Fruit fly (Drosophila melanogaster): ENCODE data around the gene CG13898.

Gene CG13898

dm6 chr3L:808725-809537 is 5.1 kb upstream of the CG13898 start:
- TF ChIP-seq CG14711 (tag; optimal IDR thresholded peaks at IDR 0.05) (no peak), pad (GFP tag; optimal IDR thresholded peaks at IDR 0.05) (peak; percentile 82)

dm6 chr3L:807456-807855 is 3.6 kb upstream of the CG13898 start:
- TF ChIP-seq CG7045 (GFP tag; optimal IDR thresholded peaks at IDR 0.05) (no peak), Crg-1 (GFP tag; optimal IDR thresholded peaks at IDR 0.05) (no peak), Mnt (GFP tag; optimal IDR thresholded peaks at IDR 0.05) (no peak), toe (GFP tag; optimal IDR thresholded peaks at IDR 0.05) (no peak), CG33017 (tag; optimal IDR thresholded peaks at IDR 0.05) (no peak), bab1 (GFP tag; optimal IDR thresholded peaks at IDR 0.05) (no peak), CG7101 (tag; optimal IDR thresholded peaks at IDR 0.05) (no peak), CG11617 (GFP tag; optimal IDR thresholded peaks at IDR 0.05) (no peak), Clk (GFP tag; optimal IDR thresholded peaks at IDR 0.05) (no peak)

dm6 chr3L:805642-806218 is 1.9 kb upstream of the CG13898 start:
- TF ChIP-seq CG5204 (GFP tag; optimal IDR thresholded peaks at IDR 0.05), result no peak
- TF ChIP-seq ovo (GFP tag; optimal IDR thresholded peaks at IDR 0.05), result no peak
- no peak for TF ChIP-seq pad (GFP tag; optimal IDR thresholded peaks at IDR 0.05)
- no peak for TF ChIP-seq cic (GFP tag; optimal IDR thresholded peaks at IDR 0.05)
- TF ChIP-seq CG14711 (tag; optimal IDR thresholded peaks at IDR 0.05), result no peak

- TF ChIP-seq CG1620 (GFP tag; optimal IDR thresholded peaks at IDR 0.05) (no peak), CG5204 (GFP tag; optimal IDR thresholded peaks at IDR 0.05) (peak; percentile 23), ovo (GFP tag; optimal IDR thresholded peaks at IDR 0.05) (no peak), pad (GFP tag; optimal IDR thresholded peaks at IDR 0.05) (peak; percentile 82)
Measured at dm6 chr3L:804557-805260, 858 bp upstream of the CG13898 start.

dm6 chr3L:802700-803273 is 1.1 kb downstream of the CG13898 start:
- TF ChIP-seq Hr96 (GFP tag; optimal IDR thresholded peaks at IDR 0.05), result peak; percentile 28
- no peak for TF ChIP-seq cnc (optimal IDR thresholded peaks at IDR 0.05)
- TF ChIP-seq CG7101 (tag; optimal IDR thresholded peaks at IDR 0.05), result peak; percentile 45
- peak; percentile 59 for TF ChIP-seq bab1 (GFP tag; optimal IDR thresholded peaks at IDR 0.05)
- TF ChIP-seq ovo (GFP tag; optimal IDR thresholded peaks at IDR 0.05), result no peak
- TF ChIP-seq CG12768 (GFP tag; optimal IDR thresholded peaks at IDR 0.05), result no peak
- peak; percentile 56 for TF ChIP-seq CG7045 (GFP tag; optimal IDR thresholded peaks at IDR 0.05)
- TF ChIP-seq Mnt (GFP tag; optimal IDR thresholded peaks at IDR 0.05), result no peak
- TF ChIP-seq toe (GFP tag; optimal IDR thresholded peaks at IDR 0.05), result no peak
- TF ChIP-seq Crg-1 (GFP tag; optimal IDR thresholded peaks at IDR 0.05), result no peak
- peak; percentile 9 for TF ChIP-seq CG5204 (GFP tag; optimal IDR thresholded peaks at IDR 0.05)
- TF ChIP-seq CG33017 (tag; optimal IDR thresholded peaks at IDR 0.05), result no peak
- TF ChIP-seq pad (GFP tag; optimal IDR thresholded peaks at IDR 0.05), result no peak
- TF ChIP-seq CG1620 (GFP tag; optimal IDR thresholded peaks at IDR 0.05), result no peak
- peak; percentile 27 for TF ChIP-seq CG14711 (tag; optimal IDR thresholded peaks at IDR 0.05)
- TF ChIP-seq CG11617 (GFP tag; optimal IDR thresholded peaks at IDR 0.05), result no peak
- TF ChIP-seq kay (GFP tag; ENCODE audit: borderline replicate concordance), result no peak

dm6 chr3L:801860-802462 is 1.9 kb downstream of the CG13898 start:
- no peak for TF ChIP-seq CG14711 (tag; optimal IDR thresholded peaks at IDR 0.05)
- no peak for TF ChIP-seq cnc (optimal IDR thresholded peaks at IDR 0.05)
- no peak for TF ChIP-seq Crg-1 (GFP tag; optimal IDR thresholded peaks at IDR 0.05)
- no peak for TF ChIP-seq CG11617 (GFP tag; optimal IDR thresholded peaks at IDR 0.05)
- TF ChIP-seq pad (GFP tag; optimal IDR thresholded peaks at IDR 0.05), result no peak
- TF ChIP-seq CG33017 (tag; optimal IDR thresholded peaks at IDR 0.05), result no peak
- no peak for TF ChIP-seq CG7101 (tag; optimal IDR thresholded peaks at IDR 0.05)
- TF ChIP-seq CG12768 (GFP tag; optimal IDR thresholded peaks at IDR 0.05), result no peak
- no peak for TF ChIP-seq ovo (GFP tag; optimal IDR thresholded peaks at IDR 0.05)
- no peak for TF ChIP-seq toe (GFP tag; optimal IDR thresholded peaks at IDR 0.05)
- no peak for TF ChIP-seq Clk (GFP tag; optimal IDR thresholded peaks at IDR 0.05)
- TF ChIP-seq kay (GFP tag; ENCODE audit: borderline replicate concordance), result no peak
- TF ChIP-seq cic (GFP tag; optimal IDR thresholded peaks at IDR 0.05), result no peak
- TF ChIP-seq Mnt (GFP tag; optimal IDR thresholded peaks at IDR 0.05), result no peak
- no peak for TF ChIP-seq CG5204 (GFP tag; optimal IDR thresholded peaks at IDR 0.05)
- TF ChIP-seq bab1 (GFP tag; optimal IDR thresholded peaks at IDR 0.05), result no peak
- no peak for TF ChIP-seq CG1620 (GFP tag; optimal IDR thresholded peaks at IDR 0.05)

All from whole organism, adult.